Worm (Caenorhabditis elegans): ENCODE measurements around the gene D1086.12.

D1086.12 gene

DNA sequence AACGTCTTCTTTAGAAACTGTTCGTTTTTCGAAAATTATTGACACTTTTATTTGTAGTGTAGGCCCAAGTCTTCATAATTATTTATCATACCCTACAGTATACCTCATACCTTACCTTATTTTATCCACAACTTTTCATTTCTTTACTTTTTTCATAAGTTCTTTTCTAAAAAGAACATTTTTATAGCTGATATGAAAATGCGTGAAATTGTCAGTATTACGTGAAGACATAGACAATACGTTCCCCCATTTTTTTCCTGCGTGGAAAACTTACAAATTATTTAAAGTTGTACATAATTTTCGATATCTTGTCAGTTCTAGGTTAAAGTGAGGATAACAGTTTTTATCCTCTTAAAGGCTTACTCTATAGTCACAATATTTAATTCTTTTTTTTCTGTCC is 31.1 kb upstream of the D1086.12 start:
- TF ChIP-seq lin-32 (GFP tag; optimal IDR thresholded peaks at IDR 0.05) (no peak), nhr-28 (tag; optimal IDR thresholded peaks at IDR 0.05) (no peak), unc-120 (tag; optimal IDR thresholded peaks at IDR 0.05; ENCODE audit: poor library complexity, severe bottlenecking) (no peak), ztf-11 (tag; optimal IDR thresholded peaks at IDR 0.05) (no peak), blmp-1 (tag; optimal IDR thresholded peaks at IDR 0.05) (no peak), snpc-4 (tag; optimal IDR thresholded peaks at IDR 0.05) (no peak), sem-2 (GFP tag; optimal IDR thresholded peaks at IDR 0.05) (no peak), lsy-2 (tag; optimal IDR thresholded peaks at IDR 0.05) (no peak), unc-62 (GFP tag; optimal IDR thresholded peaks at IDR 0.05) (no peak)

ce11 chrV:14074160-14074559 is 26.8 kb upstream of the D1086.12 start, which contains the start of gene D1086.11:
TSS of gene D1086.11 (plus strand) at chrV:14074460.
- TF ChIP-seq nhr-28 (tag; optimal IDR thresholded peaks at IDR 0.05) (no peak), ham-2 (GFP tag; optimal IDR thresholded peaks at IDR 0.05) (no peak), M03D4.4 (tag; optimal IDR thresholded peaks at IDR 0.05) (no peak), lin-32 (GFP tag; optimal IDR thresholded peaks at IDR 0.05) (no peak), zip-8 (tag; optimal IDR thresholded peaks at IDR 0.05) (no peak), elt-1 (tag; optimal IDR thresholded peaks at IDR 0.05; ENCODE audit: borderline replicate concordance, insufficient read depth) (no peak), ces-1 (GFP tag; optimal IDR thresholded peaks at IDR 0.05) (no peak), pha-4 (tag; optimal IDR thresholded peaks at IDR 0.05) (no peak), cnd-1 (tag; optimal IDR thresholded peaks at IDR 0.05) (no peak), nhr-76 (tag; optimal IDR thresholded peaks at IDR 0.05) (no peak), hlh-1 (tag; optimal IDR thresholded peaks at IDR 0.05) (no peak), lin-13 (tag; optimal IDR thresholded peaks at IDR 0.05) (no peak), lsy-2 (tag; optimal IDR thresholded peaks at IDR 0.05) (no peak), unc-62 (GFP tag; optimal IDR thresholded peaks at IDR 0.05) (no peak), snpc-4 (tag; optimal IDR thresholded peaks at IDR 0.05) (no peak), unc-120 (tag; optimal IDR thresholded peaks at IDR 0.05; ENCODE audit: poor library complexity, severe bottlenecking) (no peak), nhr-237 (tag; optimal IDR thresholded peaks at IDR 0.05) (no peak), nhr-12 (tag; optimal IDR thresholded peaks at IDR 0.05) (no peak)

ce11 chrV:14079501-14079900 is 21.5 kb upstream of the D1086.12 start, which contains the start of gene D1086.6:
TSS of gene D1086.6 (plus strand) at chrV:14079801.
- TF ChIP-seq unc-62 (GFP tag; optimal IDR thresholded peaks at IDR 0.05) (no peak), sptf-1 (tag; optimal IDR thresholded peaks at IDR 0.05) (no peak), ceh-83 (GFP tag; optimal IDR thresholded peaks at IDR 0.05) (no peak), sem-2 (GFP tag; optimal IDR thresholded peaks at IDR 0.05) (no peak), elt-1 (tag; optimal IDR thresholded peaks at IDR 0.05; ENCODE audit: borderline replicate concordance, insufficient read depth) (no peak), pha-4 (tag; optimal IDR thresholded peaks at IDR 0.05) (no peak)

ce11 chrV:14082453-14082852 is 18.5 kb upstream of the D1086.12 start, which contains the start of gene D1086.10:
TSS of gene D1086.10 (plus strand) at chrV:14082753.
- TF ChIP-seq pha-4 (tag; optimal IDR thresholded peaks at IDR 0.05): no peak
- TF ChIP-seq snpc-4 (tag; optimal IDR thresholded peaks at IDR 0.05): no peak
- TF ChIP-seq zip-8 (tag; optimal IDR thresholded peaks at IDR 0.05): no peak
- no peak for TF ChIP-seq elt-1 (tag; optimal IDR thresholded peaks at IDR 0.05; ENCODE audit: borderline replicate concordance, insufficient read depth)
- TF ChIP-seq flh-1 (GFP tag; optimal IDR thresholded peaks at IDR 0.05): no peak
- TF ChIP-seq nhr-76 (tag; optimal IDR thresholded peaks at IDR 0.05): no peak
- TF ChIP-seq mls-2 (tag; optimal IDR thresholded peaks at IDR 0.05): no peak
- TF ChIP-seq sptf-1 (tag; optimal IDR thresholded peaks at IDR 0.05): no peak

DNA sequence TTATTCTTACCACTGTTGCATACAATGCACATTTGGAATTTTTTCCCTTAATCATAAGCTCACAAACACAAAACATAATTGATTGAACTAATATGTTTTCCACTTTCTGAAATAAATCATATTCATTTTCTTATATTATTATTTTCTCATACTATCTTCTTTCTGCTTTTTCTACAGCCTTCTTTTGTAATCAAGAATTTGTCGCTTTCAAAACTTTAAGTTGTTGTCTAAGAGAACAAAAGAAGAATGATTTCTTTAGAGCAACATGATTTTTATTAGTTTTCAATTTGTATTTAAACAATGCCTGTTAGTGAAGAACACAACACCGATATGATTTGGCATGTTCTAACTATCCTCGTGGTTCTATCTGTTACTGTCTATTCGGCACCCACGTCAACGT is 17.0 kb upstream of the D1086.12 start, which contains the start of gene D1086.7:
D1086.7 (plus strand) TSS at position 301 of the 400 bp plus-strand sequence.
- TF ChIP-seq unc-39 (tag; optimal IDR thresholded peaks at IDR 0.05): no peak
- TF ChIP-seq zip-8 (tag; optimal IDR thresholded peaks at IDR 0.05): no peak

DNA sequence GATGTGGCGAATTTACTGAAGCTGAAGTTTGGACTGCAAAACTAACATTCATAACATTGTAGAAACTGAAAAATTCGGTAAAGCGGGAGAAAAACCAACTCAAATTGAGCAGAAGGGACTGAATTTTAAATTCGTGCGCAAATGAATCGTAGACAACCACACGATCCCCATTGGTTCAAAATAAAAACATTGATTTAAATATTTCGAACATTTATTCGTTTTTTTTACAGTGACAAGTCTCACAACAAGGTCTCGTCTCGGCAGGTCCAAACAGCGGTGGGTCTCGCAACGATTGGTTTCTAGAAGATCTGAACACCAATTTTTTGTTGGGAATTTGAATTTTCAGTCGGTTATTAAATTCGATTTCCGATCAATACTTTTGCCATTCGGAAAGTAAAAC is 15.4 kb upstream of the D1086.12 start, which contains the start of gene D1086.18:
D1086.18 (plus strand) TSS at position 301 of the 400 bp plus-strand sequence.
- TF ChIP-seq sem-2 (GFP tag; optimal IDR thresholded peaks at IDR 0.05) (no peak), blmp-1 (tag; optimal IDR thresholded peaks at IDR 0.05) (no peak), ceh-83 (GFP tag; optimal IDR thresholded peaks at IDR 0.05) (no peak), ceh-43 (GFP tag; optimal IDR thresholded peaks at IDR 0.05) (no peak), snpc-4 (tag; optimal IDR thresholded peaks at IDR 0.05) (no peak), mep-1 (tag; optimal IDR thresholded peaks at IDR 0.05) (no peak), nhr-237 (tag; optimal IDR thresholded peaks at IDR 0.05) (no peak), elt-1 (tag; optimal IDR thresholded peaks at IDR 0.05; ENCODE audit: borderline replicate concordance, insufficient read depth) (no peak), hlh-1 (tag; optimal IDR thresholded peaks at IDR 0.05) (no peak)
